Worm (Caenorhabditis elegans) whole organism, L4 larva: Measurements from ENCODE around the gene F39H12.1.

ENCODE experiments used
- F10B5.3 ChIP-seq: sonication (generic microtip); optimal IDR thresholded peaks from 2 replicates; lab custom pipeline; 2016; ENCODE audit warnings: mild to moderate bottlenecking, missing genetic modification characterization, missing compliant biosample characterization
- F44E2.7 ChIP-seq: fragments of 200-800 bp; sonication (Bioruptor generic); IDR thresholded peaks from 2 replicates; pipeline ENCODE4 v2.1.2; 2022; ENCODE audit warnings: missing genetic modification characterization, missing compliant biosample characterization
- T26A8.4 ChIP-seq: fragments of 200-800 bp; sonication (Bioruptor generic); IDR thresholded peaks from 2 replicates; pipeline ENCODE4 v1.3.6; 2022; ENCODE audit warnings: missing genetic modification characterization, missing compliant biosample characterization
- Y48G9A.11 ChIP-seq: fragments of 200-800 bp; sonication (Bioruptor generic); IDR thresholded peaks from 2 replicates; pipeline ENCODE4 v1.3.6; 2022; ENCODE audit warnings: missing genetic modification reagents, missing genetic modification characterization, missing compliant biosample characterization
- ZK546.5 ChIP-seq, 2 experiments: sonication (generic microtip); optimal IDR thresholded peaks; 2 replicates each; lab custom pipeline; 2017; ENCODE audit warnings: missing biosample characterization in 2 of 2, missing genetic modification characterization in 2 of 2
- aha-1 ChIP-seq: fragments of 150-350 bp; peaks from one replicate; lab custom pipeline; 2014; ENCODE audit warnings: missing biosample characterization, missing genetic modification characterization
- aly-2 ChIP-seq: sonication (generic microtip); optimal IDR thresholded peaks from 2 replicates; lab custom pipeline; 2018; ENCODE audit warnings: missing biosample characterization, missing genetic modification characterization
- arid-1 ChIP-seq: fragments of 200-800 bp; sonication (Bioruptor generic); conservative IDR thresholded peaks from 2 replicates; pipeline ENCODE4 v1.3.6; 2022; ENCODE audit warnings: missing genetic modification reagents, missing genetic modification characterization, missing compliant biosample characterization
- attf-4 ChIP-seq: sonication (generic microtip); optimal IDR thresholded peaks from 3 replicates; lab custom pipeline; 2017; ENCODE audit warnings: missing biosample characterization, missing genetic modification characterization
- ceh-62 ChIP-seq: sonication (generic microtip); optimal IDR thresholded peaks from 2 replicates; lab custom pipeline; 2017; ENCODE audit warnings: missing biosample characterization, missing genetic modification characterization
- ceh-82 ChIP-seq: sonication (generic microtip); optimal IDR thresholded peaks from 2 replicates; lab custom pipeline; 2017; ENCODE audit warnings: missing biosample characterization, missing genetic modification characterization
- ces-1 ChIP-seq: fragments of 150-350 bp; sonication (generic microtip); optimal IDR thresholded peaks from 4 replicates; lab custom pipeline; 2014; ENCODE audit warnings: missing biosample characterization, missing genetic modification reagents, missing genetic modification characterization
- daf-12 ChIP-seq: fragments of 150-350 bp; optimal IDR thresholded peaks from 2 replicates; lab custom pipeline; 2014; ENCODE audit warnings: missing biosample characterization, missing genetic modification reagents, missing genetic modification characterization
- daf-16 ChIP-seq, 3 experiments: sonication (generic microtip); optimal IDR thresholded peaks; 2 replicates each; lab custom pipeline; 2016 to 2017; ENCODE audit warnings: missing genetic modification characterization in 3 of 3, missing genetic modification reagents in 3 of 3, mild to moderate bottlenecking in 2 of 3, missing compliant biosample characterization in 2 of 3, missing biosample characterization in 1 of 3, moderate library complexity in 1 of 3
- daf-19 ChIP-seq: fragments of 200-800 bp; sonication (Bioruptor generic); conservative IDR thresholded peaks from 2 replicates; pipeline ENCODE4 v1.3.6; 2022; ENCODE audit warnings: missing genetic modification characterization, missing compliant biosample characterization
- dmd-6 ChIP-seq: fragments of 200-800 bp; sonication (Bioruptor generic); IDR thresholded peaks from 2 replicates; pipeline ENCODE4 v1.3.6; 2022; ENCODE audit warnings: missing genetic modification reagents, missing genetic modification characterization, missing compliant biosample characterization
- dmd-8 ChIP-seq: fragments of 200-800 bp; sonication (Bioruptor generic); IDR thresholded peaks from 2 replicates; pipeline ENCODE4 v1.3.6; 2022; ENCODE audit warnings: missing genetic modification characterization, missing compliant biosample characterization
- dpl-1 ChIP-seq: fragments of 150-350 bp; optimal IDR thresholded peaks from 2 replicates; lab custom pipeline; 2014; ENCODE audit warnings: missing biosample characterization, missing genetic modification reagents, missing genetic modification characterization
- dve-1 ChIP-seq: sonication (generic microtip); optimal IDR thresholded peaks from 2 replicates; lab custom pipeline; 2017; ENCODE audit warnings: antibody characterized with exemption, mild to moderate bottlenecking, missing genetic modification characterization, missing compliant biosample characterization; ENCODE audit not compliant: insufficient read depth
- egl-43 ChIP-seq: fragments of 200-800 bp; sonication (Bioruptor generic); IDR thresholded peaks from 2 replicates; pipeline ENCODE4 v1.3.6; 2022; ENCODE audit warnings: missing genetic modification reagents, missing genetic modification characterization, missing compliant biosample characterization
- fos-1 ChIP-seq: fragments of 150-350 bp; optimal IDR thresholded peaks from 2 replicates; lab custom pipeline; 2014; ENCODE audit warnings: missing biosample characterization, missing genetic modification characterization
- hlh-11 ChIP-seq: fragments of 200-800 bp; sonication (Bioruptor generic); optimal IDR thresholded peaks from 2 replicates; lab custom pipeline; 2018; ENCODE audit warnings: mild to moderate bottlenecking, missing genetic modification characterization, missing compliant biosample characterization
- hmg-1.1 ChIP-seq: fragments of 200-800 bp; sonication (Bioruptor generic); IDR thresholded peaks from 2 replicates; pipeline ENCODE4 v1.3.6; 2022; ENCODE audit warnings: missing genetic modification reagents, missing genetic modification characterization, missing compliant biosample characterization
- jun-1 ChIP-seq: fragments of 150-350 bp; optimal IDR thresholded peaks from 2 replicates; lab custom pipeline; 2014; ENCODE audit warnings: missing biosample characterization, missing genetic modification reagents, missing genetic modification characterization
- lim-7 ChIP-seq: fragments of 200-800 bp; sonication (Bioruptor generic); IDR thresholded peaks from 2 replicates; pipeline ENCODE4 v1.3.6; 2022; ENCODE audit warnings: missing genetic modification characterization, missing compliant biosample characterization
- lin-1 ChIP-seq: fragments of 200-800 bp; sonication (Bioruptor generic); IDR thresholded peaks from 2 replicates; pipeline ENCODE4 v1.3.6; 2022; ENCODE audit warnings: missing genetic modification reagents, missing genetic modification characterization, missing compliant biosample characterization
- lin-15B ChIP-seq: fragments of 150-350 bp; sonication (generic microtip); optimal IDR thresholded peaks from 3 replicates; lab custom pipeline; 2014; ENCODE audit warnings: missing biosample characterization, missing genetic modification characterization
- lin-39 ChIP-seq: fragments of 150-350 bp; optimal IDR thresholded peaks from 2 replicates; lab custom pipeline; 2014; ENCODE audit warnings: missing biosample characterization, missing genetic modification reagents, missing genetic modification characterization
- lir-3 ChIP-seq: sonication (generic microtip); optimal IDR thresholded peaks from 2 replicates; lab custom pipeline; 2016; ENCODE audit warnings: mild to moderate bottlenecking, missing genetic modification characterization, missing compliant biosample characterization
- mdl-1 ChIP-seq, 2 experiments: fragments of 150-350 bp in 1 of 2; sonication (generic microtip) in 1 of 2; optimal IDR thresholded peaks; 2 replicates each; lab custom pipeline; 2014 to 2017; ENCODE audit warnings: missing biosample characterization in 2 of 2, missing genetic modification characterization in 2 of 2
- mep-1 ChIP-seq: fragments of 150-350 bp; sonication (generic microtip); optimal IDR thresholded peaks from 3 replicates; lab custom pipeline; 2014; ENCODE audit warnings: missing biosample characterization, missing genetic modification characterization
- mes-2 ChIP-seq: sonication (generic microtip); optimal IDR thresholded peaks from 2 replicates; lab custom pipeline; 2016; ENCODE audit warnings: missing genotype, mild to moderate bottlenecking, missing genetic modification characterization, missing compliant biosample characterization; ENCODE audit not compliant: poor library complexity, severe bottlenecking
- mxl-2 ChIP-seq: fragments of 200-800 bp; sonication (Bioruptor generic); conservative IDR thresholded peaks from 2 replicates; pipeline ENCODE4 v1.3.6; 2022; ENCODE audit warnings: missing genetic modification reagents, missing genetic modification characterization, missing compliant biosample characterization
- nhr-28 ChIP-seq: fragments of 150-350 bp; optimal IDR thresholded peaks from 2 replicates; lab custom pipeline; 2014; ENCODE audit warnings: missing biosample characterization, missing genetic modification characterization
- nhr-42 ChIP-seq: fragments of 200-800 bp; sonication (Bioruptor generic); IDR thresholded peaks from 2 replicates; pipeline ENCODE4 v1.3.6; 2022; ENCODE audit warnings: missing genetic modification characterization, missing compliant biosample characterization
- nhr-6 ChIP-seq: fragments of 150-350 bp; optimal IDR thresholded peaks from 2 replicates; lab custom pipeline; 2014; ENCODE audit warnings: missing biosample characterization, missing genetic modification characterization
- nhr-77 ChIP-seq: fragments of 150-350 bp; optimal IDR thresholded peaks from 2 replicates; lab custom pipeline; 2014; ENCODE audit warnings: missing biosample characterization, missing genetic modification characterization
- pha-4 ChIP-seq, 2 experiments: fragments of 150-350 bp in 1 of 2; fragments of 200-800 bp in 1 of 2; sonication (Bioruptor generic) in 1 of 2; IDR thresholded peaks in 1 of 2; optimal IDR thresholded peaks in 1 of 2; 2 replicates each; pipeline versions ENCODE4 v1.3.6 to Lab custom; 2014 to 2022; ENCODE audit warnings: missing genetic modification characterization in 2 of 2, missing genetic modification reagents in 2 of 2, missing biosample characterization in 1 of 2, missing compliant biosample characterization in 1 of 2
- pqm-1 ChIP-seq: sonication (generic microtip); optimal IDR thresholded peaks from 2 replicates; lab custom pipeline; 2017; ENCODE audit warnings: missing biosample characterization, missing genetic modification characterization
- sdz-12 ChIP-seq: fragments of 200-800 bp; sonication (Bioruptor generic); optimal IDR thresholded peaks from 2 replicates; lab custom pipeline; 2018; ENCODE audit warnings: mild to moderate bottlenecking, missing genetic modification characterization, missing compliant biosample characterization
- skn-1 ChIP-seq: fragments of 150-350 bp; optimal IDR thresholded peaks from 2 replicates; lab custom pipeline; 2014; ENCODE audit warnings: missing biosample characterization, missing genetic modification characterization
- tag-97 ChIP-seq: fragments of 200-800 bp; sonication (Bioruptor generic); IDR thresholded peaks from 2 replicates; pipeline ENCODE4 v1.3.6; 2022; ENCODE audit warnings: missing genetic modification characterization, missing compliant biosample characterization
- tra-1 ChIP-seq: fragments of 200-800 bp; sonication (Bioruptor generic); IDR thresholded peaks from 2 replicates; pipeline ENCODE4 v1.3.6; 2022; ENCODE audit warnings: missing genetic modification reagents, missing genetic modification characterization, missing compliant biosample characterization
- unc-130 ChIP-seq: sonication (generic microtip); optimal IDR thresholded peaks from 2 replicates; lab custom pipeline; 2016; ENCODE audit warnings: missing genetic modification reagents, missing genetic modification characterization, missing compliant biosample characterization
- unc-62 ChIP-seq, 3 experiments: fragments of 150-350 bp in 1 of 3; sonication (generic microtip); optimal IDR thresholded peaks in 2 of 3; peaks in 1 of 3; 1 replicate in 1 of 3; 2 replicates in 2 of 3; lab custom pipeline; 2014 to 2017; ENCODE audit warnings: missing biosample characterization in 3 of 3, missing genetic modification characterization in 3 of 3, missing genetic modification reagents in 3 of 3, missing genotype in 1 of 3
- zip-11 ChIP-seq: fragments of 200-800 bp; sonication (Bioruptor generic); IDR thresholded peaks from 2 replicates; pipeline ENCODE4 v1.3.6; 2022; ENCODE audit warnings: missing genetic modification characterization, missing compliant biosample characterization
- zip-2 ChIP-seq: fragments of 150-350 bp; optimal IDR thresholded peaks from 2 replicates; lab custom pipeline; 2014; ENCODE audit warnings: missing biosample characterization, missing genetic modification characterization
- ztf-7 ChIP-seq: fragments of 150-350 bp; optimal IDR thresholded peaks from 2 replicates; lab custom pipeline; 2014; ENCODE audit warnings: missing biosample characterization, missing genetic modification characterization

Gene F39H12.1

DNA sequence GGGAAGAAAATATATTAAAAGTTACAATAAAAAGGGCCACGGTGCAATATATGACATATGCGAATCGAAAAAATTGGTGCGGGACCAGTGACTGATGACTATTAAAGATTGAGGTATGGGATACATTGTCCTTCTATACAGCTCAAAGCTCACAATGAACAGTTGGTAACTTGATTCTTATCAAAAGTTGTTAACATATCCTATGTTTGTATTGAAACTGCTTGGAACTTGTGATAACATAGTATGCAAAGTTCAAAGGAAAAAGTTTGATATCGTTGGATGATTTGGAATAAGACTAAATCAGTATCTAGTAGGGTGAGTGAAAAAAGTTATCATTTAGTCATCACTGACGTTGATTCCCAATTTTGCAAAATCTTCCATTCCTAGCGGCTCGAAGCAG lies 16.6 kb upstream of the F39H12.1 start:
- TF ChIP-seq unc-62 (GFP tag; optimal IDR thresholded peaks at IDR 0.05 in 1 of 2; lab: Kevin White, UChicago) (peak in 1 of 2 experiments; percentile 64), unc-62 (tag; optimal IDR thresholded peaks at IDR 0.05; lab: Kevin White, UChicago) (no peak), lin-39 (tag; lab: Kevin White, UChicago) (no peak), aha-1 (peak; percentile 83)
- TF ChIP-seq, all 104 proteins: peak for 2

DNA sequence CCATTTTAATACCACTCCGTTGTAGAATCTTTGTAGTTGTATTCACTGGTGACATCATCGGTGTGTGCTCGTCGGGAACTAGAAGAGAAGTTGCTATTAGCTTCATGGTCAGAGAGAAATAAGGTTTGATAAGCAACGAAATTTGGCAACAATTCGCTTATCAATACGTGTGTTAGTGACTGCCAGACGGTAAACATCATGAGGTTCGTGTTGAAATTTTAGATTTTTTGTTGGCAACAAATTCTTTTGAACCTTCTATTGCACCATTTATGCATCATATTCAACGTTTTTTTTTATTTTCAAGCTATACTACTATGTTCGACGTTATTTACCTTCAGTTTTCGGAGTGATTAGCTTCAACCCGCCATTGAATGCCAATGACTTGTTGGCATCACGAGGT lies 10.8 kb upstream of the F39H12.1 start:
- TF ChIP-seq nhr-28: peak; percentile 94
- peak; percentile 66 for TF ChIP-seq pqm-1
- peak; percentile 81 for TF ChIP-seq aha-1
- TF ChIP-seq dmd-8: no peak
- no peak for TF ChIP-seq mxl-2
- peak; percentile 80 for TF ChIP-seq dmd-6
- TF ChIP-seq mdl-1 (tag; optimal IDR thresholded peaks at IDR 0.05; lab: Kevin White, UChicago): no peak
- no peak for TF ChIP-seq ztf-7 (tag; lab: Kevin White, UChicago)
- no peak for TF ChIP-seq Y48G9A.11 (GFP tag; lab: Robert Waterston, UW)
- TF ChIP-seq lin-15B (tag; lab: Kevin White, UChicago): no peak
- no peak for TF ChIP-seq arid-1 (GFP tag; lab: Robert Waterston, UW)
- no peak for TF ChIP-seq attf-4 (tag; lab: Kevin White, UChicago)
- no peak for TF ChIP-seq lir-3
- TF ChIP-seq tra-1 (GFP tag; lab: Robert Waterston, UW): 0 out of 2 replicates have a peak, but pooled peaks have one; percentile 17
- no peak for TF ChIP-seq lim-7 (GFP tag; lab: Robert Waterston, UW)
- TF ChIP-seq daf-16 (GFP tag; optimal IDR thresholded peaks at IDR 0.05; lab: Kevin White, UChicago): no peak
- peak; percentile 99 for TF ChIP-seq daf-16 (tag; optimal IDR thresholded peaks at IDR 0.05; lab: Kevin White, UChicago)
- no peak for TF ChIP-seq ceh-62
- TF ChIP-seq skn-1 (tag; lab: Kevin White, UChicago): no peak
- no peak for TF ChIP-seq jun-1 (tag; lab: Kevin White, UChicago)
- TF ChIP-seq fos-1 (tag; lab: Kevin White, UChicago): no peak
- TF ChIP-seq pha-4 (GFP tag; IDR thresholded peaks at IDR 0.05; lab: Robert Waterston, UW): no peak
- no peak for TF ChIP-seq pha-4 (tag; optimal IDR thresholded peaks at IDR 0.05; lab: Kevin White, UChicago)
- no peak for TF ChIP-seq F44E2.7
- no peak for TF ChIP-seq tag-97
- TF ChIP-seq hlh-11 (tag; lab: Kevin White, UChicago): peak; percentile 74
- no peak for TF ChIP-seq ceh-82 (tag; lab: Kevin White, UChicago)
- TF ChIP-seq nhr-42 (GFP tag; lab: Robert Waterston, UW): no peak
- TF ChIP-seq mep-1: no peak
- peak; percentile 59 for TF ChIP-seq dve-1
- no peak for TF ChIP-seq ZK546.5 (tag; optimal IDR thresholded peaks at IDR 0.05; lab: Kevin White, UChicago)
- TF ChIP-seq sdz-12 (GFP tag; lab: Kevin White, UChicago): no peak
- TF ChIP-seq daf-12 (tag; lab: Kevin White, UChicago): no peak
- peak; percentile 87 for TF ChIP-seq nhr-77
- no peak for TF ChIP-seq unc-130 (GFP tag; lab: Kevin White, UChicago)
- TF ChIP-seq F10B5.3 (tag; lab: Kevin White, UChicago): no peak
- TF ChIP-seq dpl-1 (GFP tag; lab: Kevin White, UChicago): no peak

DNA sequence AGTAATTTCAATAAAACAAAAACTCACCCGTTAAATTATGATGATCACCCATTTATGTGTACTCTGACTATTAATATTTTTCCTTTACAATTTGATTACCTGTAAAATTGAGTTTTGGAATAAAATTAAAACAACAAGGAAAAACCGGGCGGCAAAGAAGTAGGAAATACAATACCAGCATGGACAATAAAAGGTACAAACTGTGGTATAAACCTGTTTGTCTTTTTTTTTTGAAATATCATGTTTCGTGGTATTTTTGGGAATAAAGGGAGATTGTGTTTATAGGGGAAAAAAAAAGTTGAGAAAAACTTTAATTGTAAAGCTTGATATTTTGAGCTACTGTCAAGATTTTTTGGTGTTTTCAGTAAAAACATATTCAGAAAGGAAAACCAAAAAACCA lies 9.2 kb upstream of the F39H12.1 start, which contains the start of gene daf-3:
Gene daf-3 (minus strand): TSS at position 101 of the 400 bp plus-strand sequence.
- TF ChIP-seq dmd-6: no peak
- TF ChIP-seq daf-16 (GFP tag; optimal IDR thresholded peaks at IDR 0.05; lab: Kevin White, UChicago): no peak
- TF ChIP-seq daf-16 (tag; optimal IDR thresholded peaks at IDR 0.05; lab: Kevin White, UChicago): peak; percentile 27

DNA sequence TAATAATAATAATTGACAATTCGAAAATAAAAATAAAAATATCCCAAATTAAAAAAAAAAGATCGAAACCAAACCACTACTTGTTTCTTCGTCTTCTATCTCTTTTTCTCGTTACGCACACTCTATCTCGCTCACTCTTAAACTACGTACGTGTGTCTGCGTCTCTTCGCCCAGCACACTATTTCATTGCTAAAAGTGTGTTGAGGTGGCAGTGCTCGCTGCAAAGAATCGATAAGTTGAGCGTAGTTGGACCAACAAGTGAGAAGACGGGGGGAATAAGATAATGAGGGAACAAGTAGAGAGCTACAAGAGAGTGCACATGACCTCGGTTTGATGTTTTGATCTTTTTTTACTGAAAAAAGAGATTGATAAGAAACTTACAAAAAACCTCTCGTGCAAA lies 8.7 kb upstream of the F39H12.1 start:
- peak; percentile 36 for TF ChIP-seq dve-1
- no peak for TF ChIP-seq nhr-42 (GFP tag; lab: Robert Waterston, UW)
- TF ChIP-seq nhr-28: peak; percentile 35
- no peak for TF ChIP-seq daf-19
- no peak for TF ChIP-seq zip-2 (tag; lab: Kevin White, UChicago)
- TF ChIP-seq hmg-1.1 (GFP tag; lab: Robert Waterston, UW): peak; percentile 63
- TF ChIP-seq zip-11 (GFP tag; lab: Robert Waterston, UW): no peak
- TF ChIP-seq T26A8.4 (GFP tag; lab: Robert Waterston, UW): no peak
- no peak for TF ChIP-seq lin-1 (GFP tag; lab: Robert Waterston, UW)
- 0 out of 2 replicates have a peak, but pooled peaks have one; percentile 25 for TF ChIP-seq egl-43 (GFP tag; lab: Robert Waterston, UW)
- TF ChIP-seq ztf-7 (tag; lab: Kevin White, UChicago): no peak
- TF ChIP-seq mes-2 (tag; lab: Kevin White, UChicago): peak; percentile 42
- no peak for TF ChIP-seq nhr-6 (tag; lab: Kevin White, UChicago)
- TF ChIP-seq aly-2: no peak
- TF ChIP-seq ces-1 (GFP tag; lab: Kevin White, UChicago): no peak
